Worm (Caenorhabditis elegans): ENCODE results near the gene unc-58.

Gene unc-58

ce11 chrX:10077297-10077696, 55.7 kb downstream of the unc-58 start, which contains the start of gene col-176:
col-176 (plus strand) TSS chrX:10077597.
- TF ChIP-seq nhr-10 (tag; optimal IDR thresholded peaks at IDR 0.05) (peak; percentile 46), hlh-30 (tag; optimal IDR thresholded peaks at IDR 0.05; ENCODE audit: insufficient read depth) (peak; percentile 11), lim-7 (GFP tag; IDR thresholded peaks at IDR 0.05) (no peak), Y5F2A.4 (GFP tag; optimal IDR thresholded peaks at IDR 0.05) (no peak), ces-1 (GFP tag; optimal IDR thresholded peaks at IDR 0.05) (no peak)

DNA sequence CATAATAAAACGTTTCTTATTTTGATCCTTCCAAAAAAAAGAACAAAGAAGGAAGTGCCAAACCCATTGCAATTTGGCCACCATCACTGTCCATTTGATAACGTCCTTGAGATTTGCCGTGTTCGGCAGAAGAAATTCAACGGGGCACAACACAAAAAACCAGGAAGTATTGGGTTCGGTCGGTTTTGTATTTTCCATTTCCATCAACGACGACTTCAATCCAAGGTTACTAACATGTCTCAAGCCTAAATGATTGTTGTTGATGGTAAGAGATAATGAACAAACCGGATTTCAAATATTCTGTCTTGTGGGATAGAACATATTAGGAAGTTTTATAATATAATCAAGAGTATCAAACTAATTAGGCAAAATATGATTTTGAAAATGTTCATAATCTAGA, 56.6 kb downstream of the unc-58 start:
- TF ChIP-seq T26A8.4 (GFP tag; IDR thresholded peaks at IDR 0.05) (0 out of 2 replicates have a peak, but pooled peaks have one; percentile 17), aha-1 (tag) (no peak)

DNA sequence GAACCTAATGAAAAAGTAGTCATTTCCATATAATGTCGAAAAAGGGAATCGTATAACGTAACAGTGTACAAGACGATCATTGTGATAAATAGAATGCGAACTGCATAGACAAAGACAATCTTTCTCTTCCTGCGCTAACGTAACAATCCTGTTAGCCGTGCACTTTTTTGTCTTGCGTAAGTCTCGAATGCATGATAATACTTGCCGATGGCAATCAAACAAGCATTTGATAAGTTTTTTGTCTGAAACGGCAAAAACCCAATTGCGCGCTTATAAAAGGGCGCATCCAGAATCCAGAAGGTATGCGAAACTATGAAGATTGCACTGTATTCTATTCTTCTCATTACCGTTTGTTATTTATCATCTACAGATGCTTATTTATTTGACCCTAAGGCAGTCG, 58.0 kb downstream of the unc-58 start, which contains the start of gene dao-4:
dao-4 (plus strand) TSS at position 301 of the 400 bp plus-strand sequence.
- TF ChIP-seq lin-13 (GFP tag; optimal IDR thresholded peaks at IDR 0.05) (no peak), unc-39 (tag; optimal IDR thresholded peaks at IDR 0.05) (no peak), ceh-62 (tag; optimal IDR thresholded peaks at IDR 0.05) (no peak), hlh-11 (tag; optimal IDR thresholded peaks at IDR 0.05) (no peak), madf-9 (GFP tag; conservative IDR thresholded peaks at IDR 0.05) (no peak), nhr-11 (tag; optimal IDR thresholded peaks at IDR 0.05) (no peak), tag-97 (GFP tag; IDR thresholded peaks at IDR 0.05) (no peak), mdl-1 (tag; optimal IDR thresholded peaks at IDR 0.05) (no peak), lin-38 (GFP tag; IDR thresholded peaks at IDR 0.05) (no peak), daf-19 (GFP tag; conservative IDR thresholded peaks at IDR 0.05) (no peak), ces-1 (GFP tag; optimal IDR thresholded peaks at IDR 0.05) (no peak), ceh-44 (GFP tag; IDR thresholded peaks at IDR 0.05) (no peak)

DNA sequence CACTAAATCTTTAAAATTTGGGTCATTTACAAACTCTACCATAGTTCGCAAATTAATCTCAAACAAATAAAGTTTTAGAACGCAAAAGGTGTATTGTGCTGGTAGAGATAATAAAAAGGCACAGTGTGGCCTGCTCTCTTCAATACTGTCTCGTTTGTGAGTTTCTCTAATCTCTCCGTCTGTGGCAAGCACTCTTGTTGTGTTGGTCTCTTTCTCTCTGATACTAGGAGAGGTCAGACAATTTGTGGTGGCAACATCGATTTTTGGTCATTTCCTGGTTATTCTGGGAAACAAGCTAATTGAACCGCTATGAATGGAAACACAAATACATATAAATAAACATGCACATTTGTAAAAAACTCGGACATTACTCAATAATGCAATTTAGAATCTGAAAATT, 58.7 kb downstream of the unc-58 start, which contains the start of gene ZC373.5:
ZC373.5 (minus strand) TSS at position 159 of the 400 bp plus-strand sequence.
- TF ChIP-seq pqm-1 (tag; optimal IDR thresholded peaks at IDR 0.05) (peak; percentile 50), snpc-1.2 (GFP tag; IDR thresholded peaks at IDR 0.05) (no peak), php-3 (GFP tag; IDR thresholded peaks at IDR 0.05) (no peak), mxl-3 (GFP tag; optimal IDR thresholded peaks at IDR 0.05) (no peak), lin-29 (GFP tag; IDR thresholded peaks at IDR 0.05) (no peak), daf-8 (GFP tag; IDR thresholded peaks at IDR 0.05) (no peak), daf-16 (GFP tag; optimal IDR thresholded peaks at IDR 0.05) (no peak), daf-16 (tag; optimal IDR thresholded peaks at IDR 0.05) (peak; percentile 87), dmd-6 (GFP tag; IDR thresholded peaks at IDR 0.05) (peak; percentile 58), skn-1 (tag; optimal IDR thresholded peaks at IDR 0.05) (no peak), mes-2 (tag; optimal IDR thresholded peaks at IDR 0.05; ENCODE audit: poor library complexity, severe bottlenecking) (peak; percentile 41), T20F7.1 (GFP tag; optimal IDR thresholded peaks at IDR 0.05) (no peak), nhr-25 (tag; optimal IDR thresholded peaks at IDR 0.05; ENCODE audit: borderline replicate concordance, insufficient read depth) (no peak), mdl-1 (tag; optimal IDR thresholded peaks at IDR 0.05) (peak in 1 of 2 experiments; percentile 11), nhr-28 (tag; optimal IDR thresholded peaks at IDR 0.05) (peak; percentile 77), dve-1 (tag; optimal IDR thresholded peaks at IDR 0.05; ENCODE audit: insufficient read depth) (peak; percentile 79), hlh-11 (tag; optimal IDR thresholded peaks at IDR 0.05) (peak; percentile 60), nhr-6 (tag; optimal IDR thresholded peaks at IDR 0.05) (peak; percentile 29), nhr-102 (tag; optimal IDR thresholded peaks at IDR 0.05) (peak; percentile 1), hlh-30 (tag; optimal IDR thresholded peaks at IDR 0.05; ENCODE audit: insufficient read depth) (peak; percentile 46), mep-1 (tag; optimal IDR thresholded peaks at IDR 0.05) (peak; percentile 9), lsy-2 (tag; optimal IDR thresholded peaks at IDR 0.05) (peak in 1 of 2 experiments; percentile 32), F10B5.3 (tag; optimal IDR thresholded peaks at IDR 0.05) (no peak), tra-1 (GFP tag; IDR thresholded peaks at IDR 0.05) (no peak), zfp-3 (GFP tag; conservative IDR thresholded peaks at IDR 0.05) (no peak), duxl-1 (tag; optimal IDR thresholded peaks at IDR 0.05; ENCODE audit: poor library complexity) (no peak), set-16 (GFP tag; IDR thresholded peaks at IDR 0.05) (no peak)

Data from whole organism, L4 larva.